Fruit fly (Drosophila melanogaster): ENCODE measurements around the gene CG17272.

Gene CG17272

dm6 chr3R:20845493-20845892 is 21.5 kb upstream of the CG17272 start:
- no peak for TF ChIP-seq slou (GFP tag; optimal IDR thresholded peaks at IDR 0.05)
- TF ChIP-seq CG7839 (tag; optimal IDR thresholded peaks at IDR 0.05) = peak; percentile 39
- TF ChIP-seq lab (GFP tag; optimal IDR thresholded peaks at IDR 0.05) = peak; percentile 85
- TF ChIP-seq CG3995 (GFP tag; optimal IDR thresholded peaks at IDR 0.05) = no peak
- TF ChIP-seq BEAF-32 (GFP tag; optimal IDR thresholded peaks at IDR 0.05) = no peak
- TF ChIP-seq CG13894 (tag; optimal IDR thresholded peaks at IDR 0.05) = no peak
- TF ChIP-seq p53 (GFP tag; optimal IDR thresholded peaks at IDR 0.05) = no peak
- peak; percentile 39; the same call in 1 of the 2 replicates for TF ChIP-seq Xrp1 (GFP tag; IDR thresholded peaks at IDR 0.05)
- TF ChIP-seq CG14710 (tag; optimal IDR thresholded peaks at IDR 0.05) = no peak
- TF ChIP-seq Fer3 (tag; optimal IDR thresholded peaks at IDR 0.05) = peak; percentile 37
- no peak for TF ChIP-seq Sin3A (optimal IDR thresholded peaks at IDR 0.05)
- no peak for TF ChIP-seq nau (GFP tag; optimal IDR thresholded peaks at IDR 0.05)
- TF ChIP-seq CG14441 (GFP tag; IDR thresholded peaks at IDR 0.05) = 0 out of 2 replicates have a peak, but pooled peaks have one; percentile 30
- TF ChIP-seq mirr (GFP tag; optimal IDR thresholded peaks at IDR 0.05) = peak; percentile 76
- peak; percentile 12 for TF ChIP-seq CG18262 (tag; optimal IDR thresholded peaks at IDR 0.05)
- peak in 1 of 2 experiments; percentile 59 for TF ChIP-seq Pdp1 (GFP tag; optimal IDR thresholded peaks at IDR 0.05)
- no peak for TF ChIP-seq dimm (GFP tag; IDR thresholded peaks at IDR 0.05)
- TF ChIP-seq exex (tag; optimal IDR thresholded peaks at IDR 0.05) = peak; percentile 89
- peak; percentile 27 for TF ChIP-seq sug (tag; optimal IDR thresholded peaks at IDR 0.05)
- no peak for TF ChIP-seq lmd (GFP tag; IDR thresholded peaks at IDR 0.05)
- peak; percentile 71 for TF ChIP-seq row (GFP tag; IDR thresholded peaks at IDR 0.05)
- TF ChIP-seq CG18599 (GFP tag; optimal IDR thresholded peaks at IDR 0.05) = peak; percentile 19
- TF ChIP-seq ac (GFP tag; optimal IDR thresholded peaks at IDR 0.05) = no peak
- peak; percentile 18 for TF ChIP-seq CG13296 (GFP tag; optimal IDR thresholded peaks at IDR 0.05)
- peak; percentile 97 for TF ChIP-seq D19A (tag; optimal IDR thresholded peaks at IDR 0.05)
- TF ChIP-seq CG34376 (GFP tag; optimal IDR thresholded peaks at IDR 0.05) = peak; percentile 58
- peak; percentile 12 for TF ChIP-seq Med (GFP tag)
- peak; percentile 43 for TF ChIP-seq CG2678 (tag; optimal IDR thresholded peaks at IDR 0.05)
- peak; percentile 32 for TF ChIP-seq CG6254 (GFP tag; optimal IDR thresholded peaks at IDR 0.05)
- no peak for TF ChIP-seq CG3726 (GFP tag; IDR thresholded peaks at IDR 0.05)
- TF ChIP-seq Nf-YC (tag; optimal IDR thresholded peaks at IDR 0.05) = peak; percentile 22
- peak; percentile 68 for TF ChIP-seq grn (GFP tag; optimal IDR thresholded peaks at IDR 0.05)
- 0 out of 3 replicates have a peak, but pooled peaks have one; percentile 42 for TF ChIP-seq CG11695 (GFP tag; IDR thresholded peaks at IDR 0.05)
- 0 out of 2 replicates have a peak, but pooled peaks have one; percentile 15 for TF ChIP-seq Ptx1 (GFP tag; IDR thresholded peaks at IDR 0.05)
- peak; percentile 76 for TF ChIP-seq sens (GFP tag)
- peak; percentile 25 for TF ChIP-seq dmrt99B (tag; optimal IDR thresholded peaks at IDR 0.05)
- TF ChIP-seq GATAe (GFP tag; conservative IDR thresholded peaks at IDR 0.05) = peak; percentile 40; the same call in 1 of the 2 replicates

dm6 chr3R:20841840-20842239 is 17.8 kb upstream of the CG17272 start, which contains the start of gene CG15695:
Gene CG15695 (plus strand): TSS chr3R:20842140.
- no peak for TF ChIP-seq inv (GFP tag; IDR thresholded peaks at IDR 0.05; ENCODE audit: partially characterized antibody)
- no peak for TF ChIP-seq CG3838 (GFP tag; optimal IDR thresholded peaks at IDR 0.05)
- TF ChIP-seq fru (optimal IDR thresholded peaks at IDR 0.05) = no peak
- TF ChIP-seq CG16815 (GFP tag; optimal IDR thresholded peaks at IDR 0.05) = no peak
- no peak for TF ChIP-seq dm (GFP tag; optimal IDR thresholded peaks at IDR 0.05)
- no peak for TF ChIP-seq CG7987 (GFP tag; optimal IDR thresholded peaks at IDR 0.05)
- no peak for TF ChIP-seq Xrp1 (GFP tag; IDR thresholded peaks at IDR 0.05)
- no peak for TF ChIP-seq sc (optimal IDR thresholded peaks at IDR 0.05)
- no peak for TF ChIP-seq sc (GFP tag; optimal IDR thresholded peaks at IDR 0.05)
- no peak for TF ChIP-seq run (tag; optimal IDR thresholded peaks at IDR 0.05)
- no peak for TF ChIP-seq kay (GFP tag; optimal IDR thresholded peaks at IDR 0.05)
- no peak for TF ChIP-seq bab2 (GFP tag; optimal IDR thresholded peaks at IDR 0.05)
- no peak for TF ChIP-seq Lpt (GFP tag; optimal IDR thresholded peaks at IDR 0.05)
- no peak for TF ChIP-seq tap (tag; optimal IDR thresholded peaks at IDR 0.05)
- no peak for TF ChIP-seq TFAM (GFP tag; optimal IDR thresholded peaks at IDR 0.05)
- TF ChIP-seq CG30403 (GFP tag; optimal IDR thresholded peaks at IDR 0.05) = no peak
- no peak for TF ChIP-seq pfk (GFP tag; optimal IDR thresholded peaks at IDR 0.05)
- TF ChIP-seq corto (GFP tag; optimal IDR thresholded peaks at IDR 0.05) = no peak
